Worm (Caenorhabditis elegans): ENCODE results near the gene F25H9.7.

F25H9.7 gene

DNA sequence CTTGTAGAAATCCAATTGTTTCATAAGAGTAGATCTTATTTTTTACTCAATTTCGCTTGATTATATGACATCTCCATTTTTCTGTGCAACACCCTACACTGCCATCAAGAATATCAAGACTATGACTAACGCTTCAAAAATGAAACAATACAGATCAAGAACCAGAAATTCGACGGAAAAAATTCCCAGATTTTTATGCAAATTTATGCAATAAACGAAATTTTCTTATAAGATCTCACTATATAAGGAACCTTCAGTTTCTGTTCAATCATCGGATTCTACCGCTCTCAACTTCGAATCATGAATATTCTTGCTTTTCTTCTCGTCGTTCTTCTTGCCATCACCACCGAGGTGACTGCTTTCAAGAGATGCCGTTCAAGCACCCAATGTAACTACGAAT lies 38.1 kb downstream of the F25H9.7 start, which contains the start of gene R11G10.4:
R11G10.4 (plus strand) TSS at position 301 of the 400 bp plus-strand sequence.
- TF ChIP-seq B0310.2 (tag; optimal IDR thresholded peaks at IDR 0.05) (no peak), hmg-4 (GFP tag; optimal IDR thresholded peaks at IDR 0.05) (no peak), pes-1 (GFP tag; IDR thresholded peaks at IDR 0.05) (no peak)

- no peak for TF ChIP-seq hmbx-1 (tag; optimal IDR thresholded peaks at IDR 0.05)
- TF ChIP-seq scrt-1 (GFP tag; IDR thresholded peaks at IDR 0.05): no peak
- no peak for TF ChIP-seq ceh-36 (tag; optimal IDR thresholded peaks at IDR 0.05)
- no peak for TF ChIP-seq pes-1 (GFP tag; IDR thresholded peaks at IDR 0.05)
- no peak for TF ChIP-seq F13C5.2 (tag; optimal IDR thresholded peaks at IDR 0.05)
- TF ChIP-seq B0310.2 (tag; optimal IDR thresholded peaks at IDR 0.05): no peak
- TF ChIP-seq ama-1 (optimal IDR thresholded peaks at IDR 0.05): no peak
Measured at ce11 chrV:13511618-13512017, 43.4 kb downstream of the F25H9.7 start, which contains the start of gene avr-15. Gene avr-15, minus strand, starts transcription at chrV:13511718.

- TF ChIP-seq hnd-1 (tag; optimal IDR thresholded peaks at IDR 0.05) (no peak), ceh-13 (GFP tag; optimal IDR thresholded peaks at IDR 0.05) (no peak), scrt-1 (GFP tag; IDR thresholded peaks at IDR 0.05) (no peak)
Measured at ce11 chrV:13512515-13512914, 44.3 kb downstream of the F25H9.7 start.

ce11 chrV:13515115-13515514 lies 46.9 kb downstream of the F25H9.7 start, which contains the start of gene semi-1:
Gene semi-1, minus strand, starts transcription at chrV:13515215.
- no peak for TF ChIP-seq hmg-4 (GFP tag; optimal IDR thresholded peaks at IDR 0.05)
- no peak for TF ChIP-seq hmbx-1 (tag; optimal IDR thresholded peaks at IDR 0.05)
- TF ChIP-seq flt-1 (GFP tag; IDR thresholded peaks at IDR 0.05): no peak
- no peak for TF ChIP-seq F13C5.2 (tag; optimal IDR thresholded peaks at IDR 0.05)
- no peak for TF ChIP-seq hnd-1 (tag; optimal IDR thresholded peaks at IDR 0.05)
- TF ChIP-seq aly-1 (tag; optimal IDR thresholded peaks at IDR 0.05): no peak
- no peak for TF ChIP-seq pes-1 (GFP tag; IDR thresholded peaks at IDR 0.05)
- TF ChIP-seq sea-1 (GFP tag; conservative IDR thresholded peaks at IDR 0.05): no peak
- no peak for TF ChIP-seq scrt-1 (GFP tag; IDR thresholded peaks at IDR 0.05)
- TF ChIP-seq tra-4 (tag; optimal IDR thresholded peaks at IDR 0.05): no peak
- TF ChIP-seq ets-7 (tag; optimal IDR thresholded peaks at IDR 0.05): no peak
- TF ChIP-seq ceh-13 (GFP tag; optimal IDR thresholded peaks at IDR 0.05): no peak
- TF ChIP-seq B0310.2 (tag; optimal IDR thresholded peaks at IDR 0.05): no peak
- TF ChIP-seq tbx-11 (GFP tag; IDR thresholded peaks at IDR 0.05): no peak
- no peak for TF ChIP-seq ceh-36 (tag; optimal IDR thresholded peaks at IDR 0.05)
- TF ChIP-seq tbx-37 (GFP tag; conservative IDR thresholded peaks at IDR 0.05): no peak
- no peak for TF ChIP-seq ama-1 (optimal IDR thresholded peaks at IDR 0.05)

Measured in whole organism, early embryonic.